Worm (Caenorhabditis elegans): ENCODE results near the gene srbc-68.

The srbc-68 gene

ce11 chrV:3546517-3546916, at the start of gene srbc-68:
TSS of gene srbc-68 (minus strand) at chrV:3546617.
- TF ChIP-seq dox-1 (GFP tag; IDR thresholded peaks at IDR 0.05) = no peak
- TF ChIP-seq ekl-4 (GFP tag; IDR thresholded peaks at IDR 0.05) = no peak
- TF ChIP-seq madf-3 (GFP tag; IDR thresholded peaks at IDR 0.05) = no peak
- TF ChIP-seq K12H6.12 (tag; optimal IDR thresholded peaks at IDR 0.05) = no peak
- TF ChIP-seq nhr-90 (tag; optimal IDR thresholded peaks at IDR 0.05) = no peak
- TF ChIP-seq ztf-25 (GFP tag; IDR thresholded peaks at IDR 0.05) = no peak
- no peak for TF ChIP-seq rec-8 (tag; optimal IDR thresholded peaks at IDR 0.05)
- no peak for TF ChIP-seq ccch-3 (GFP tag; optimal IDR thresholded peaks at IDR 0.05)
- TF ChIP-seq rpc-1 (optimal IDR thresholded peaks at IDR 0.05) = no peak
- no peak for TF ChIP-seq rpc-1 (tag; optimal IDR thresholded peaks at IDR 0.05)
- TF ChIP-seq somi-1 (GFP tag; optimal IDR thresholded peaks at IDR 0.05) = no peak
- TF ChIP-seq hlh-12 (tag; optimal IDR thresholded peaks at IDR 0.05) = no peak
- no peak for TF ChIP-seq tlf-1 (GFP tag; optimal IDR thresholded peaks at IDR 0.05)
- TF ChIP-seq rcor-1 (GFP tag; IDR thresholded peaks at IDR 0.05) = no peak
- TF ChIP-seq ceh-100 (GFP tag; IDR thresholded peaks at IDR 0.05) = no peak
- no peak for TF ChIP-seq ama-1 (optimal IDR thresholded peaks at IDR 0.05)
- TF ChIP-seq ama-1 (GFP tag; optimal IDR thresholded peaks at IDR 0.05) = no peak
- TF ChIP-seq cebp-1 (GFP tag; IDR thresholded peaks at IDR 0.05) = no peak
- no peak for TF ChIP-seq cebp-1 (tag; optimal IDR thresholded peaks at IDR 0.05)
- no peak for TF ChIP-seq hrde-1 (tag; optimal IDR thresholded peaks at IDR 0.05; ENCODE audit: borderline replicate concordance)
- no peak for TF ChIP-seq ceh-79 (tag; optimal IDR thresholded peaks at IDR 0.05)
- TF ChIP-seq C17E4.6 (GFP tag; IDR thresholded peaks at IDR 0.05) = no peak
- no peak for TF ChIP-seq lir-1 (GFP tag; conservative IDR thresholded peaks at IDR 0.05)

DNA sequence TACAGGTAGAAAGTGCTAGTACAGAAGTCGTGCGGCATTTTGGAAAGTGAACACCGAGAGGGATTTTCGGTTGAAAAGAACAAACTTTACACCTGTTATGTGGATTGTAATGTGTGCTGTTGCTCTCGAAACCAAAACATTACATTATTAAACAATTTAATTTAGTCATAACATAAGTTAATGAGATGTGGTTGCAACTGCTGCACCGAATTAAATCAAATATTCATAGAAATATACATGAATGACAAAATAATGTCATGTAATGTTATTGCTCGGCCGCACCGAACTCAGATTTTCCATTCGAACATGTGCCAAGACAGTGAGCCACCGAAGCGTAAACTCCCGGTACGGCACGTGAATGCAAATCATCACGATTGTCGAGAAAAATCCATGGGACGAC, 48.5 kb upstream of the srbc-68 start, which contains the start of gene srh-213:
TSS of gene srh-213 (minus strand) at position 101 of the 400 bp plus-strand sequence.
- TF ChIP-seq sptf-2 (GFP tag; optimal IDR thresholded peaks at IDR 0.05) (no peak), nhr-120 (GFP tag; IDR thresholded peaks at IDR 0.05) (no peak), fkh-3 (tag; optimal IDR thresholded peaks at IDR 0.05) (no peak), mxl-1 (tag; optimal IDR thresholded peaks at IDR 0.05) (no peak)

DNA sequence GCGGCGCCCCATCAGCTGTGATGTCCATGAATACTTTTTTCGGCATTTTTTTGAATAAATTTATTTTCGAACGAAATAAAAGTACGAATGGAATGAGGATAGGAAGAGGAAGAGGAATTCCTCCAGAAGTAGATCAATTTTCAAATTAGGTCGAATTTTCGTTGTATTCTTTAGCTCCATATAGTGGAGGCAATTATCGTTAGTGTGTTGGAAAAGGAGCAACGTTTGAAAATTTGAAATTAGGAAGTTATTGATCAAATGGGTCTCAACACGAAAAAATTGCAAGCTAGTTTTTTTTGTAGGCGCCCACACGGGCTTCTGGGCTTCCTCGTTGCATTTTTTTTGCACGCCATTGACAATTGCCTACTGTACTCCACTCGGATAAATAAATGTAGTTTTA, 45.7 kb upstream of the srbc-68 start, which contains the start of gene T22F3.12:
TSS of gene T22F3.12 (minus strand) at position 101 of the 400 bp plus-strand sequence.
- TF ChIP-seq ama-1 (optimal IDR thresholded peaks at IDR 0.05) = no peak
- TF ChIP-seq ama-1 (GFP tag; optimal IDR thresholded peaks at IDR 0.05) = no peak
- TF ChIP-seq tbp1 (GFP tag; optimal IDR thresholded peaks at IDR 0.05) = no peak
- TF ChIP-seq ceh-27 (GFP tag; optimal IDR thresholded peaks at IDR 0.05) = no peak
- no peak for TF ChIP-seq dox-1 (GFP tag; IDR thresholded peaks at IDR 0.05)
- TF ChIP-seq aptf-2 (GFP tag; conservative IDR thresholded peaks at IDR 0.05) = no peak
- TF ChIP-seq Y53G8AR.9 (GFP tag; conservative IDR thresholded peaks at IDR 0.05) = no peak
- TF ChIP-seq nhr-27 (tag; optimal IDR thresholded peaks at IDR 0.05) = no peak
- TF ChIP-seq F57A8.1 (GFP tag; optimal IDR thresholded peaks at IDR 0.05) = no peak
- no peak for TF ChIP-seq him-1 (tag; optimal IDR thresholded peaks at IDR 0.05)
- TF ChIP-seq pha-4 (tag; optimal IDR thresholded peaks at IDR 0.05) = no peak
- TF ChIP-seq mel-28 (tag; optimal IDR thresholded peaks at IDR 0.05; ENCODE audit: borderline replicate concordance) = no peak
- no peak for TF ChIP-seq hmg-1.2 (GFP tag; IDR thresholded peaks at IDR 0.05)
- no peak for TF ChIP-seq egl-44 (GFP tag; IDR thresholded peaks at IDR 0.05)
- TF ChIP-seq zim-3 (tag; optimal IDR thresholded peaks at IDR 0.05) = no peak
- no peak for TF ChIP-seq C06A6.2 (GFP tag; conservative IDR thresholded peaks at IDR 0.05)
